Fruit fly (Drosophila melanogaster) whole organism, embryonic: ENCODE results near the gene CG43333.

Experiments
- Antp ChIP-seq: fragments of 200-800 bp; sonication (Bioruptor generic); optimal IDR thresholded peaks from 3 replicates; lab custom pipeline; 2016; ENCODE audit warnings: missing biosample characterization, missing genetic modification characterization
- Atf6 ChIP-seq: fragments of 200-800 bp; sonication (Bioruptor generic); IDR thresholded peaks from 2 replicates; pipeline ENCODE4 v1.3.6; 2022; ENCODE audit warnings: missing biosample characterization, missing genetic modification characterization
- Bgb ChIP-seq: fragments of 200-800 bp; sonication (Bioruptor generic); IDR thresholded peaks from 2 replicates; pipeline ENCODE4 v1.3.6; 2022; ENCODE audit warnings: missing biosample characterization, missing genetic modification characterization; ENCODE audit not compliant: partially characterized antibody
- Blimp-1 ChIP-seq: fragments of 200-800 bp; sonication (Bioruptor generic); optimal IDR thresholded peaks from 3 replicates; lab custom pipeline; 2018; ENCODE audit warnings: missing biosample characterization, missing genetic modification characterization, mild to moderate bottlenecking, moderate library complexity, missing genetic modification reagents
- BtbVII ChIP-seq: fragments of 200-800 bp; sonication (Bioruptor generic); optimal IDR thresholded peaks from 3 replicates; lab custom pipeline; 2017; ENCODE audit warnings: missing biosample characterization, mild to moderate bottlenecking, missing genetic modification characterization
- CG10321 ChIP-seq: fragments of 200-800 bp; sonication (Bioruptor generic); IDR thresholded peaks from 2 replicates; pipeline ENCODE4 v1.3.6; 2022; ENCODE audit warnings: missing biosample characterization, missing genetic modification characterization
- CG10366 ChIP-seq: fragments of 200-800 bp; sonication (Bioruptor generic); IDR thresholded peaks from 2 replicates; pipeline ENCODE4 v1.3.6; 2022; ENCODE audit warnings: missing biosample characterization, missing genetic modification characterization
- CG11398 ChIP-seq: fragments of 200-800 bp; sonication (Bioruptor generic); optimal IDR thresholded peaks from 2 replicates; lab custom pipeline; 2016; ENCODE audit warnings: missing biosample characterization, missing genetic modification characterization
- CG12659 ChIP-seq: fragments of 200-800 bp; sonication (Bioruptor generic); optimal IDR thresholded peaks from 3 replicates; lab custom pipeline; 2017; ENCODE audit warnings: mild to moderate bottlenecking, missing biosample characterization, missing genetic modification reagents, missing genetic modification characterization
- CG14667 ChIP-seq: fragments of 200-800 bp; sonication (Bioruptor generic); IDR thresholded peaks from 2 replicates; pipeline ENCODE4 v1.3.6; 2022; ENCODE audit warnings: missing biosample characterization, missing genetic modification characterization
- CG15269 ChIP-seq: fragments of 200-800 bp; sonication (Bioruptor generic); optimal IDR thresholded peaks from 2 replicates; lab custom pipeline; 2018; ENCODE audit warnings: missing biosample characterization, mild to moderate bottlenecking, missing genetic modification characterization, moderate library complexity
- CG1603 ChIP-seq: fragments of 200-800 bp; sonication (Bioruptor generic); optimal IDR thresholded peaks from 2 replicates; lab custom pipeline; 2019; ENCODE audit warnings: missing biosample characterization, mild to moderate bottlenecking, missing genetic modification characterization, moderate library complexity
- CG2199 ChIP-seq: fragments of 200-800 bp; sonication (Bioruptor generic); IDR thresholded peaks from 3 replicates; pipeline ENCODE4 v1.3.6; 2022; ENCODE audit warnings: missing biosample characterization, missing genetic modification characterization
- CG30020 ChIP-seq: fragments of 200-800 bp; optimal IDR thresholded peaks from 2 replicates; lab custom pipeline; 2019; ENCODE audit warnings: missing biosample characterization, mild to moderate bottlenecking, missing genetic modification characterization, moderate library complexity
- CG3065 ChIP-seq: fragments of 200-800 bp; sonication (Bioruptor generic); optimal IDR thresholded peaks from 2 replicates; lab custom pipeline; 2016; ENCODE audit warnings: missing biosample characterization, missing genetic modification characterization
- CG32772 ChIP-seq: fragments of 200-800 bp; sonication (Bioruptor generic); IDR thresholded peaks from 2 replicates; pipeline ENCODE4 v1.3.6; 2022; ENCODE audit warnings: missing biosample characterization, missing genetic modification characterization
- CG34422 ChIP-seq: fragments of 200-800 bp; sonication (Bioruptor generic); IDR thresholded peaks from 3 replicates; pipeline ENCODE4 v1.3.6; 2022; ENCODE audit warnings: missing biosample characterization, missing genetic modification characterization
- CG6683 ChIP-seq: fragments of 200-800 bp; sonication (Bioruptor generic); optimal IDR thresholded peaks from 2 replicates; lab custom pipeline; 2017; ENCODE audit warnings: missing biosample characterization, mild to moderate bottlenecking, missing genetic modification characterization, missing genetic modification reagents
- CG7786 ChIP-seq: fragments of 200-800 bp; sonication (Bioruptor generic); optimal IDR thresholded peaks from 2 replicates; lab custom pipeline; 2016; ENCODE audit warnings: missing biosample characterization, missing genetic modification characterization
- CG7839 ChIP-seq: fragments of 200-800 bp; sonication (Bioruptor generic); optimal IDR thresholded peaks from 3 replicates; lab custom pipeline; 2018; ENCODE audit warnings: missing biosample characterization, mild to moderate bottlenecking, missing genetic modification characterization, moderate library complexity
- CG7963 ChIP-seq: fragments of 200-800 bp; sonication (Bioruptor generic); IDR thresholded peaks from 3 replicates; pipeline ENCODE4 v1.3.6; 2022; ENCODE audit warnings: missing biosample characterization, missing genetic modification characterization; ENCODE audit not compliant: partially characterized antibody
- CG8089 ChIP-seq: fragments of 200-800 bp; sonication (Bioruptor generic); optimal IDR thresholded peaks from 3 replicates; lab custom pipeline; 2016; ENCODE audit warnings: missing biosample characterization, missing genetic modification characterization
- Med ChIP-seq: fragments of 200-800 bp; sonication (Bioruptor generic); peaks from one replicate; lab custom pipeline; 2016; ENCODE audit warnings: missing biosample characterization, missing genetic modification characterization, mild to moderate bottlenecking, inconsistent platforms, moderate library complexity
- Mes4 ChIP-seq: fragments of 200-800 bp; sonication (Bioruptor generic); optimal IDR thresholded peaks from 2 replicates; lab custom pipeline; 2016; ENCODE audit warnings: missing biosample characterization, missing genetic modification characterization
- Nf-YA ChIP-seq: fragments of 200-800 bp; sonication (Bioruptor generic); IDR thresholded peaks from 2 replicates; pipeline ENCODE4 v1.3.6; 2022; ENCODE audit warnings: missing biosample characterization, missing genetic modification characterization
- Oli ChIP-seq: fragments of 200-800 bp; sonication (Bioruptor generic); optimal IDR thresholded peaks from 2 replicates; lab custom pipeline; 2018; ENCODE audit warnings: missing biosample characterization, mild to moderate bottlenecking, missing genetic modification characterization, moderate library complexity
- Opbp ChIP-seq: fragments of 200-800 bp; sonication (Bioruptor generic); IDR thresholded peaks from 3 replicates; pipeline ENCODE4 v1.3.6; 2022; ENCODE audit warnings: missing biosample characterization, missing genetic modification characterization; ENCODE audit not compliant: partially characterized antibody
- Sox102F ChIP-seq: fragments of 200-800 bp; sonication (Bioruptor generic); optimal IDR thresholded peaks from 2 replicates; lab custom pipeline; 2018; ENCODE audit warnings: missing biosample characterization, mild to moderate bottlenecking, missing genetic modification characterization, moderate library complexity
- ac ChIP-seq: fragments of 200-800 bp; sonication (Bioruptor generic); optimal IDR thresholded peaks from 3 replicates; lab custom pipeline; 2017; ENCODE audit warnings: missing biosample characterization, mild to moderate bottlenecking, missing genetic modification characterization
- ap ChIP-seq: fragments of 200-800 bp; sonication (Bioruptor generic); IDR thresholded peaks from 2 replicates; pipeline ENCODE4 v1.3.6; 2022; ENCODE audit warnings: missing biosample characterization, missing genetic modification characterization
- bsh ChIP-seq, 2 experiments: fragments of 200-800 bp; sonication (Bioruptor generic); optimal IDR thresholded peaks; 2 replicates each; lab custom pipeline; 2017 to 2018; ENCODE audit warnings: mild to moderate bottlenecking in 2 of 2, missing biosample characterization in 2 of 2, missing genetic modification characterization in 2 of 2, moderate library complexity in 1 of 2
- btn ChIP-seq: fragments of 200-800 bp; sonication (Bioruptor generic); optimal IDR thresholded peaks from 2 replicates; lab custom pipeline; 2016; ENCODE audit warnings: missing biosample characterization, missing genetic modification characterization
- corto ChIP-seq: fragments of 200-800 bp; sonication (Bioruptor generic); optimal IDR thresholded peaks from 2 replicates; lab custom pipeline; 2016; ENCODE audit warnings: missing biosample characterization, mild to moderate bottlenecking, missing genetic modification characterization, moderate library complexity
- dmrt11E ChIP-seq: fragments of 200-800 bp; sonication (Bioruptor generic); optimal IDR thresholded peaks from 3 replicates; lab custom pipeline; 2018; ENCODE audit warnings: missing biosample characterization, mild to moderate bottlenecking, missing genetic modification characterization, moderate library complexity
- ftz-f1 ChIP-seq: fragments of 200-800 bp; sonication (Bioruptor generic); optimal IDR thresholded peaks from 2 replicates; lab custom pipeline; 2016; ENCODE audit warnings: missing biosample characterization, missing genetic modification characterization
- gcm ChIP-seq: fragments of 200-800 bp; sonication (Bioruptor generic); optimal IDR thresholded peaks from 2 replicates; lab custom pipeline; 2019; ENCODE audit warnings: missing biosample characterization, mild to moderate bottlenecking, missing genetic modification characterization, moderate library complexity
- klu ChIP-seq: fragments of 200-800 bp; sonication (Bioruptor generic); IDR thresholded peaks from 2 replicates; pipeline ENCODE4 v1.3.6; 2022; ENCODE audit warnings: missing biosample characterization, missing genetic modification characterization
- lola ChIP-seq, 3 experiments: fragments of >200 bp in 2 of 3; fragments of 200-800 bp in 1 of 3; sonication (Bioruptor generic) in 1 of 3; optimal IDR thresholded peaks; 2 replicates each; lab custom pipeline; 2017 to 2019; ENCODE audit warnings: missing biosample characterization in 3 of 3, missing genetic modification characterization in 3 of 3, mild to moderate bottlenecking in 1 of 3, moderate library complexity in 1 of 3
- mirr ChIP-seq: fragments of 200-800 bp; sonication (Bioruptor generic); optimal IDR thresholded peaks from 3 replicates; lab custom pipeline; 2018; ENCODE audit warnings: missing biosample characterization, mild to moderate bottlenecking, missing genetic modification characterization
- nau ChIP-seq: fragments of 200-800 bp; sonication (Bioruptor generic); optimal IDR thresholded peaks from 3 replicates; lab custom pipeline; 2017; ENCODE audit warnings: missing biosample characterization, mild to moderate bottlenecking, missing genetic modification characterization, missing genetic modification reagents
- phol ChIP-seq: fragments of 200-800 bp; sonication (Bioruptor generic); optimal IDR thresholded peaks from 3 replicates; lab custom pipeline; 2018; ENCODE audit warnings: missing biosample characterization, mild to moderate bottlenecking, missing genetic modification characterization, moderate library complexity
- pnt ChIP-seq: fragments of 200-800 bp; sonication (Bioruptor generic); optimal IDR thresholded peaks from 3 replicates; lab custom pipeline; 2016; ENCODE audit warnings: missing biosample characterization, missing genetic modification characterization
- prd ChIP-seq, 3 experiments: fragments of >200 bp in 2 of 3; fragments of 200-800 bp in 1 of 3; sonication (Bioruptor generic) in 1 of 3; optimal IDR thresholded peaks in 2 of 3; IDR thresholded peaks in 1 of 3; 2 replicates in 2 of 3; 3 replicates in 1 of 3; pipeline versions ENCODE4 v1.3.6 to Lab custom; 2017 to 2022; ENCODE audit warnings: missing biosample characterization in 1 of 3, missing genetic modification characterization in 1 of 3
- row ChIP-seq: fragments of 200-800 bp; sonication (Bioruptor generic); IDR thresholded peaks from 3 replicates; pipeline ENCODE4 v1.3.6; 2022; ENCODE audit warnings: missing biosample characterization, missing genetic modification characterization
- sens-2 ChIP-seq: fragments of 200-800 bp; sonication (Bioruptor generic); IDR thresholded peaks from 2 replicates; pipeline ENCODE4 v1.3.6; 2022; ENCODE audit warnings: missing biosample characterization, missing genetic modification characterization
- so ChIP-seq: fragments of 200-800 bp; sonication (Bioruptor generic); IDR thresholded peaks from 3 replicates; pipeline ENCODE4 v1.3.6; 2022; ENCODE audit warnings: missing biosample characterization, missing genetic modification characterization
- vvl ChIP-seq: fragments of 200-800 bp; sonication (Bioruptor generic); IDR thresholded peaks from 2 replicates; pipeline ENCODE4 v1.3.6; 2022; ENCODE audit warnings: missing biosample characterization, missing genetic modification characterization
- wdn ChIP-seq: fragments of 200-800 bp; sonication (Bioruptor generic); IDR thresholded peaks from 2 replicates; pipeline ENCODE4 v1.3.6; 2022; ENCODE audit warnings: missing biosample characterization, missing genetic modification characterization
- wek ChIP-seq: fragments of 200-800 bp; sonication (Bioruptor generic); optimal IDR thresholded peaks from 3 replicates; lab custom pipeline; 2018; ENCODE audit warnings: missing biosample characterization, mild to moderate bottlenecking, missing genetic modification characterization, moderate library complexity

The CG43333 gene

dm6 chr2L:14225957-14226676, 45.6 kb upstream of the CG43333 start (continued):
- TF ChIP-seq ftz-f1 (GFP tag; lab: Kevin White, UChicago) (no peak), CG7963 (GFP tag; lab: Robert Waterston, UW) (no peak), CG11398 (GFP tag; lab: Kevin White, UChicago) (no peak), sens-2 (GFP tag; lab: Robert Waterston, UW) (no peak), dmrt11E (tag; lab: Kevin White, UChicago) (peak; percentile 43), Opbp (no peak), row (GFP tag; lab: Robert Waterston, UW) (peak; percentile 25; the same call in 1 of the 3 replicates), lola (GFP tag; optimal IDR thresholded peaks at IDR 0.05; lab: Kevin White, UChicago) (peak in 1 of 3 experiments; percentile 25), CG15269 (tag; lab: Kevin White, UChicago) (no peak), mirr (GFP tag; lab: Kevin White, UChicago) (no peak), wek (GFP tag; lab: Kevin White, UChicago) (no peak), Blimp-1 (peak; percentile 45), nau (no peak), CG6683 (GFP tag; lab: Kevin White, UChicago) (no peak), CG1603 (peak; percentile 41), CG32772 (GFP tag; lab: Robert Waterston, UW) (no peak), pnt (GFP tag; lab: Kevin White, UChicago) (no peak), CG12659 (no peak), BtbVII (GFP tag; lab: Kevin White, UChicago) (no peak), CG30020 (tag; lab: Kevin White, UChicago) (no peak), CG8089 (GFP tag; lab: Kevin White, UChicago) (no peak), vvl (GFP tag; lab: Robert Waterston, UW) (peak; percentile 28), bsh (GFP tag; optimal IDR thresholded peaks at IDR 0.05; lab: Kevin White, UChicago) (peak; percentile 42 to 79), klu (GFP tag; lab: Robert Waterston, UW) (no peak), Oli (tag; lab: Kevin White, UChicago) (no peak), so (GFP tag; lab: Robert Waterston, UW) (no peak), Mes4 (GFP tag; lab: Kevin White, UChicago) (no peak), prd (optimal IDR thresholded peaks at IDR 0.05; lab: Kevin White, UChicago) (no peak), prd (GFP tag; IDR thresholded peaks at IDR 0.05; lab: Robert Waterston, UW) (no peak), gcm (GFP tag; lab: Kevin White, UChicago) (no peak), Med (peak; percentile 18), Nf-YA (no peak), wdn (GFP tag; lab: Robert Waterston, UW) (no peak), ap (GFP tag; lab: Robert Waterston, UW) (no peak), btn (no peak), corto (GFP tag; lab: Kevin White, UChicago) (peak; percentile 43), ac (GFP tag; lab: Kevin White, UChicago) (no peak), CG10321 (GFP tag; lab: Robert Waterston, UW) (no peak), Bgb (no peak), Sox102F (GFP tag; lab: Kevin White, UChicago) (peak; percentile 2), CG7839 (tag; lab: Kevin White, UChicago) (peak; percentile 27), CG10366 (GFP tag; lab: Robert Waterston, UW) (0 out of 2 replicates have a peak, but pooled peaks have one; percentile 9), CG2199 (GFP tag; lab: Robert Waterston, UW) (no peak), phol (tag; lab: Kevin White, UChicago) (peak; percentile 8), CG14667 (GFP tag; lab: Robert Waterston, UW) (no peak), CG34422 (GFP tag; lab: Robert Waterston, UW) (no peak), CG7786 (GFP tag; lab: Kevin White, UChicago) (no peak), CG3065 (no peak), Atf6 (GFP tag; lab: Robert Waterston, UW) (no peak), Antp (no peak)
